Fruit fly (Drosophila melanogaster): ENCODE measurements around the gene IM33.

IM33 gene

DNA sequence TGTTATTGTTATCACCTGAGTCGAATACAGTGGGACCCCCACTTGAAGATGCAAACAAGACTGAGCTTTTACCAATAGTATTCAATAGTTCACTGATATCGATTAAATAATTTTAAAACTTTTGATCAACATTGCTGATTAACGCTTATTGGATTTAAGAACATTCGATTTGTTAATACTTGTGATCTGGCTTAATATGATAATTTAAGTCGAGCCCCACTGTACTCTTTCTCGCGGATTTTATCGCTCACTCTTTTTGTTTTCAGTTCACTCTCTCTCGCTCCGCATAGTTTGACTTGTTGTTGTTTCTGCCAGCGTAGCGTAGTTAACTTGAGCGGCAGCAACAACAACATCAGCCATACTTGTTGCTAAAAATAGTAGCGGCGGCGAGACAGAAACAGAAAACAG is 40.8 kb downstream of the IM33 start:
- TF ChIP-seq rn (GFP tag; IDR thresholded peaks at IDR 0.05) (peak; percentile 97), CG10348 (GFP tag; IDR thresholded peaks at IDR 0.05) (peak; percentile 91), gl (tag; optimal IDR thresholded peaks at IDR 0.05) (peak; percentile 97), CG4496 (GFP tag; IDR thresholded peaks at IDR 0.05) (peak; percentile 99), CG12605 (GFP tag; IDR thresholded peaks at IDR 0.05) (peak; percentile 98), CG17806 (tag; optimal IDR thresholded peaks at IDR 0.05) (peak; percentile 98), CG34367 (tag; optimal IDR thresholded peaks at IDR 0.05) (peak; percentile 97), CG32121 (GFP tag; IDR thresholded peaks at IDR 0.05) (peak; percentile 98), CG13204 (GFP tag; optimal IDR thresholded peaks at IDR 0.05) (peak; percentile 93), CG8159 (tag; optimal IDR thresholded peaks at IDR 0.05) (peak; percentile 98), EcR (GFP tag; optimal IDR thresholded peaks at IDR 0.05) (peak; percentile 68), D1 (tag; optimal IDR thresholded peaks at IDR 0.05) (peak; percentile 95), Ets98B (GFP tag; IDR thresholded peaks at IDR 0.05) (peak; percentile 99), CG8301 (tag; optimal IDR thresholded peaks at IDR 0.05) (peak; percentile 99), Pif1B (GFP tag; optimal IDR thresholded peaks at IDR 0.05) (peak; percentile 99), CG14655 (GFP tag; optimal IDR thresholded peaks at IDR 0.05) (peak; percentile 98), CG15710 (tag; optimal IDR thresholded peaks at IDR 0.05) (peak; percentile 98), Snoo (tag; optimal IDR thresholded peaks at IDR 0.05) (peak; percentile 99), Pif1A (GFP tag; optimal IDR thresholded peaks at IDR 0.05) (peak; percentile 99), fd96Ca (GFP tag; IDR thresholded peaks at IDR 0.05) (peak; percentile 99), CG9948 (tag; optimal IDR thresholded peaks at IDR 0.05) (peak; percentile 98)

dm6 chr2L:3654956-3655618 is 41.4 kb downstream of the IM33 start:
- no peak for TF ChIP-seq CG34367 (tag; optimal IDR thresholded peaks at IDR 0.05)
- no peak for TF ChIP-seq Pif1A (GFP tag; optimal IDR thresholded peaks at IDR 0.05)
- TF ChIP-seq gl (tag; optimal IDR thresholded peaks at IDR 0.05) = no peak
- TF ChIP-seq D1 (tag; optimal IDR thresholded peaks at IDR 0.05) = no peak
- no peak for TF ChIP-seq rn (GFP tag; IDR thresholded peaks at IDR 0.05)
- TF ChIP-seq CG8301 (tag; optimal IDR thresholded peaks at IDR 0.05) = no peak
- TF ChIP-seq CG10348 (GFP tag; IDR thresholded peaks at IDR 0.05) = no peak
- TF ChIP-seq Ets98B (GFP tag; IDR thresholded peaks at IDR 0.05) = no peak
- no peak for TF ChIP-seq EcR (GFP tag; optimal IDR thresholded peaks at IDR 0.05)
- TF ChIP-seq CG14655 (GFP tag; optimal IDR thresholded peaks at IDR 0.05) = no peak
- TF ChIP-seq CG17806 (tag; optimal IDR thresholded peaks at IDR 0.05) = no peak
- TF ChIP-seq CG12605 (GFP tag; IDR thresholded peaks at IDR 0.05) = no peak

- no peak for TF ChIP-seq CG34367 (tag; optimal IDR thresholded peaks at IDR 0.05)
- TF ChIP-seq CG9948 (tag; optimal IDR thresholded peaks at IDR 0.05) = no peak
- no peak for TF ChIP-seq Pif1B (GFP tag; optimal IDR thresholded peaks at IDR 0.05)
- TF ChIP-seq rn (GFP tag; IDR thresholded peaks at IDR 0.05) = no peak
- TF ChIP-seq CG17806 (tag; optimal IDR thresholded peaks at IDR 0.05) = no peak
- no peak for TF ChIP-seq CG12605 (GFP tag; IDR thresholded peaks at IDR 0.05)
- no peak for TF ChIP-seq Pif1A (GFP tag; optimal IDR thresholded peaks at IDR 0.05)
- TF ChIP-seq fd96Ca (GFP tag; IDR thresholded peaks at IDR 0.05) = no peak
- no peak for TF ChIP-seq EcR (GFP tag; optimal IDR thresholded peaks at IDR 0.05)
- no peak for TF ChIP-seq CG10348 (GFP tag; IDR thresholded peaks at IDR 0.05)
These were observed 48.1 kb downstream of the IM33 start for dm6 chr2L:3648173-3648972.

- TF ChIP-seq Pif1B (GFP tag; optimal IDR thresholded peaks at IDR 0.05) = peak; percentile 14
- peak; percentile 78 for TF ChIP-seq Ets98B (GFP tag; IDR thresholded peaks at IDR 0.05)
- peak; percentile 29 for TF ChIP-seq Snoo (tag; optimal IDR thresholded peaks at IDR 0.05)
- TF ChIP-seq CG13204 (GFP tag; optimal IDR thresholded peaks at IDR 0.05) = no peak
- TF ChIP-seq CG12605 (GFP tag; IDR thresholded peaks at IDR 0.05) = peak; percentile 58
- TF ChIP-seq CG15710 (tag; optimal IDR thresholded peaks at IDR 0.05) = peak; percentile 43
- peak; percentile 25 for TF ChIP-seq Pif1A (GFP tag; optimal IDR thresholded peaks at IDR 0.05)
- peak; percentile 22; the same call in 1 of the 3 replicates for TF ChIP-seq fd96Ca (GFP tag; IDR thresholded peaks at IDR 0.05)
- TF ChIP-seq CG17806 (tag; optimal IDR thresholded peaks at IDR 0.05) = no peak
- peak; percentile 82 for TF ChIP-seq CG32121 (GFP tag; IDR thresholded peaks at IDR 0.05)
- peak; percentile 34 for TF ChIP-seq CG8301 (tag; optimal IDR thresholded peaks at IDR 0.05)
- no peak for TF ChIP-seq D1 (tag; optimal IDR thresholded peaks at IDR 0.05)
- TF ChIP-seq CG34367 (tag; optimal IDR thresholded peaks at IDR 0.05) = no peak
- TF ChIP-seq CG9948 (tag; optimal IDR thresholded peaks at IDR 0.05) = peak; percentile 23
- TF ChIP-seq EcR (GFP tag; optimal IDR thresholded peaks at IDR 0.05) = no peak
- TF ChIP-seq CG4496 (GFP tag; IDR thresholded peaks at IDR 0.05) = peak; percentile 84
- TF ChIP-seq CG14655 (GFP tag; optimal IDR thresholded peaks at IDR 0.05) = peak; percentile 56
These were observed 48.8 kb downstream of the IM33 start for dm6 chr2L:3647521-3648172.

Measured in whole organism, pupa.